Fruit fly (Drosophila melanogaster) whole organism, embryonic: ENCODE measurements around the gene wap.

Source experiments
- CG10147 ChIP-seq: fragments of 200-800 bp; sonication (Bioruptor generic); optimal IDR thresholded peaks from 2 replicates; lab custom pipeline; 2019; ENCODE audit warnings: missing biosample characterization, mild to moderate bottlenecking, missing genetic modification characterization, moderate library complexity
- CG10321 ChIP-seq: fragments of 200-800 bp; sonication (Bioruptor generic); IDR thresholded peaks from 2 replicates; pipeline ENCODE4 v1.3.6; 2022; ENCODE audit warnings: missing biosample characterization, missing genetic modification characterization
- CG12155 ChIP-seq: fragments of 200-800 bp; sonication (Bioruptor generic); optimal IDR thresholded peaks from 3 replicates; lab custom pipeline; 2016; ENCODE audit warnings: missing biosample characterization, missing genetic modification characterization
- CG12659 ChIP-seq: fragments of 200-800 bp; sonication (Bioruptor generic); optimal IDR thresholded peaks from 3 replicates; lab custom pipeline; 2017; ENCODE audit warnings: mild to moderate bottlenecking, missing biosample characterization, missing genetic modification reagents, missing genetic modification characterization
- CG12769 ChIP-seq: fragments of 200-800 bp; sonication (Bioruptor generic); optimal IDR thresholded peaks from 2 replicates; lab custom pipeline; 2019; ENCODE audit warnings: missing biosample characterization, mild to moderate bottlenecking, missing genetic modification characterization, moderate library complexity
- CG13287 ChIP-seq: fragments of 200-800 bp; sonication (Bioruptor generic); IDR thresholded peaks from 2 replicates; pipeline ENCODE4 v1.3.6; 2022; ENCODE audit warnings: missing biosample characterization, missing genetic modification characterization; ENCODE audit not compliant: partially characterized antibody
- CG13624 ChIP-seq: fragments of 200-800 bp; sonication (Bioruptor generic); optimal IDR thresholded peaks from 2 replicates; lab custom pipeline; 2016; ENCODE audit warnings: missing biosample characterization, missing genetic modification characterization
- CG15601 ChIP-seq: fragments of 200-800 bp; sonication (Bioruptor generic); optimal IDR thresholded peaks from 3 replicates; lab custom pipeline; 2019; ENCODE audit warnings: missing biosample characterization, mild to moderate bottlenecking, missing genetic modification characterization, moderate library complexity
- CG1603 ChIP-seq: fragments of 200-800 bp; sonication (Bioruptor generic); optimal IDR thresholded peaks from 2 replicates; lab custom pipeline; 2019; ENCODE audit warnings: missing biosample characterization, mild to moderate bottlenecking, missing genetic modification characterization, moderate library complexity
- CG17361 ChIP-seq: fragments of 200-800 bp; sonication (Bioruptor generic); IDR thresholded peaks from 3 replicates; pipeline ENCODE4 v1.3.6; 2022; ENCODE audit warnings: missing biosample characterization, missing genetic modification characterization
- CG1832 ChIP-seq: fragments of 200-800 bp; sonication (Bioruptor generic); optimal IDR thresholded peaks from 2 replicates; lab custom pipeline; 2017; ENCODE audit warnings: missing biosample characterization, mild to moderate bottlenecking, missing genetic modification characterization, inconsistent platforms
- CG2129 ChIP-seq: fragments of 200-800 bp; sonication (Bioruptor generic); IDR thresholded peaks from 2 replicates; pipeline ENCODE4 v1.3.6; 2022; ENCODE audit warnings: missing biosample characterization, missing genetic modification characterization; ENCODE audit not compliant: partially characterized antibody
- CG2199 ChIP-seq: fragments of 200-800 bp; sonication (Bioruptor generic); IDR thresholded peaks from 3 replicates; pipeline ENCODE4 v1.3.6; 2022; ENCODE audit warnings: missing biosample characterization, missing genetic modification characterization
- CG2202 ChIP-seq: fragments of 200-800 bp; sonication (Bioruptor generic); optimal IDR thresholded peaks from 2 replicates; lab custom pipeline; 2018; ENCODE audit warnings: missing biosample characterization, mild to moderate bottlenecking, missing genetic modification characterization
- CG31388 ChIP-seq: fragments of 200-800 bp; sonication (Bioruptor generic); optimal IDR thresholded peaks from 2 replicates; lab custom pipeline; 2016; ENCODE audit warnings: missing biosample characterization, missing genetic modification characterization
- CG34422 ChIP-seq: fragments of 200-800 bp; sonication (Bioruptor generic); IDR thresholded peaks from 3 replicates; pipeline ENCODE4 v1.3.6; 2022; ENCODE audit warnings: missing biosample characterization, missing genetic modification characterization
- CG3995 ChIP-seq: fragments of 200-800 bp; sonication (Bioruptor generic); optimal IDR thresholded peaks from 3 replicates; lab custom pipeline; 2016; ENCODE audit warnings: missing biosample characterization, missing genetic modification characterization
- CG4360 ChIP-seq: fragments of 200-800 bp; sonication (Bioruptor generic); IDR thresholded peaks from 2 replicates; pipeline ENCODE4 v1.3.6; 2022; ENCODE audit warnings: missing biosample characterization, missing genetic modification characterization
- CG4424 ChIP-seq: fragments of 200-800 bp; sonication (Bioruptor generic); optimal IDR thresholded peaks from 3 replicates; lab custom pipeline; 2016; ENCODE audit warnings: missing biosample characterization, missing genetic modification characterization
- CG8290 ChIP-seq, 3 experiments: fragments of 200-800 bp; sonication (Bioruptor generic); optimal IDR thresholded peaks; 2 replicates each; lab custom pipeline; 2016 to 2019; ENCODE audit warnings: missing biosample characterization in 3 of 3, missing genetic modification characterization in 3 of 3, mild to moderate bottlenecking in 2 of 3, moderate library complexity in 1 of 3
- CG8924 ChIP-seq: fragments of 200-800 bp; optimal IDR thresholded peaks from 3 replicates; lab custom pipeline; 2019; ENCODE audit warnings: missing biosample characterization, mild to moderate bottlenecking, missing genetic modification characterization, moderate library complexity
- Drgx ChIP-seq: fragments of 200-800 bp; sonication (Bioruptor generic); IDR thresholded peaks from 2 replicates; pipeline ENCODE4 v1.3.6; 2022; ENCODE audit warnings: missing biosample characterization, missing genetic modification characterization
- Eip74EF ChIP-seq, 2 experiments: fragments of 200-800 bp in 1 of 2; fragments of >200 bp in 1 of 2; sonication (Bioruptor generic) in 1 of 2; optimal IDR thresholded peaks; 2 replicates each; lab custom pipeline; 2017 to 2019; ENCODE audit warnings: missing biosample characterization in 2 of 2, missing genetic modification characterization in 2 of 2, mild to moderate bottlenecking in 1 of 2, moderate library complexity in 1 of 2
- Fer1 ChIP-seq: fragments of 200-800 bp; sonication (Bioruptor generic); optimal IDR thresholded peaks from 2 replicates; lab custom pipeline; 2017; ENCODE audit warnings: missing biosample characterization, mild to moderate bottlenecking, missing genetic modification characterization
- Hsf ChIP-seq: fragments of 200-800 bp; sonication (Bioruptor generic); optimal IDR thresholded peaks from 3 replicates; lab custom pipeline; 2016; ENCODE audit warnings: missing biosample characterization, missing genetic modification characterization
- MESR4 ChIP-seq: fragments of 200-800 bp; sonication (Bioruptor generic); optimal IDR thresholded peaks from 2 replicates; lab custom pipeline; 2018; ENCODE audit warnings: missing biosample characterization, mild to moderate bottlenecking, missing genetic modification characterization, moderate library complexity
- Med ChIP-seq: fragments of 200-800 bp; sonication (Bioruptor generic); peaks from one replicate; lab custom pipeline; 2016; ENCODE audit warnings: missing biosample characterization, missing genetic modification characterization, mild to moderate bottlenecking, inconsistent platforms, moderate library complexity
- Trl ChIP-seq, 3 experiments: fragments of >200 bp in 2 of 3; fragments of 200-800 bp in 1 of 3; sonication (Bioruptor generic) in 1 of 3; optimal IDR thresholded peaks; 2 replicates in 1 of 3; 3 replicates in 2 of 3; lab custom pipeline; 2016 to 2017; ENCODE audit warnings: missing biosample characterization in 1 of 3, missing genetic modification characterization in 1 of 3
- YL-1 ChIP-seq: fragments of 200-800 bp; sonication (Bioruptor generic); optimal IDR thresholded peaks from 3 replicates; lab custom pipeline; 2017; ENCODE audit warnings: missing biosample characterization, mild to moderate bottlenecking, missing genetic modification characterization
- abd-A ChIP-seq: fragments of 200-800 bp; sonication (Bioruptor generic); optimal IDR thresholded peaks from 3 replicates; lab custom pipeline; 2019; ENCODE audit warnings: missing biosample characterization, mild to moderate bottlenecking, missing genetic modification characterization, moderate library complexity
- ap ChIP-seq: fragments of 200-800 bp; sonication (Bioruptor generic); IDR thresholded peaks from 2 replicates; pipeline ENCODE4 v1.3.6; 2022; ENCODE audit warnings: missing biosample characterization, missing genetic modification characterization
- cato ChIP-seq: fragments of 200-800 bp; sonication (Bioruptor generic); optimal IDR thresholded peaks from 2 replicates; lab custom pipeline; 2016; ENCODE audit warnings: missing biosample characterization, missing genetic modification characterization, borderline replicate concordance
- cg ChIP-seq: fragments of 200-800 bp; sonication (Bioruptor generic); optimal IDR thresholded peaks from 3 replicates; lab custom pipeline; 2019; ENCODE audit warnings: missing biosample characterization, mild to moderate bottlenecking, missing genetic modification characterization, moderate library complexity
- dm ChIP-seq: fragments of 200-800 bp; sonication (Bioruptor generic); optimal IDR thresholded peaks from 3 replicates; lab custom pipeline; 2016; ENCODE audit warnings: missing biosample characterization, missing genetic modification characterization
- dmrt11E ChIP-seq: fragments of 200-800 bp; sonication (Bioruptor generic); optimal IDR thresholded peaks from 3 replicates; lab custom pipeline; 2018; ENCODE audit warnings: missing biosample characterization, mild to moderate bottlenecking, missing genetic modification characterization, moderate library complexity
- fd3F ChIP-seq: fragments of 200-800 bp; sonication (Bioruptor generic); optimal IDR thresholded peaks from 2 replicates; lab custom pipeline; 2018; ENCODE audit warnings: missing biosample characterization, mild to moderate bottlenecking, missing genetic modification characterization, moderate library complexity
- ind ChIP-seq: fragments of 200-800 bp; sonication (Bioruptor generic); optimal IDR thresholded peaks from 3 replicates; lab custom pipeline; 2016; ENCODE audit warnings: missing biosample characterization, missing genetic modification characterization
- pnt ChIP-seq: fragments of 200-800 bp; sonication (Bioruptor generic); optimal IDR thresholded peaks from 3 replicates; lab custom pipeline; 2016; ENCODE audit warnings: missing biosample characterization, missing genetic modification characterization
- scrt ChIP-seq: fragments of 200-800 bp; sonication (Bioruptor generic); optimal IDR thresholded peaks from 2 replicates; lab custom pipeline; 2018; ENCODE audit warnings: missing biosample characterization, mild to moderate bottlenecking, missing genetic modification characterization, moderate library complexity
- sens ChIP-seq: fragments of 200-800 bp; sonication (Bioruptor generic); peaks from one replicate; lab custom pipeline; 2016; ENCODE audit warnings: missing biosample characterization, missing genetic modification characterization
- seq ChIP-seq: fragments of 200-800 bp; sonication (Bioruptor generic); IDR thresholded peaks from 2 replicates; pipeline ENCODE4 v1.3.6; 2022; ENCODE audit warnings: missing biosample characterization, missing genetic modification characterization
- sisA ChIP-seq: fragments of 200-800 bp; sonication (Bioruptor generic); IDR thresholded peaks from 2 replicates; pipeline ENCODE4 v1.3.6; 2022; ENCODE audit warnings: missing biosample characterization, missing genetic modification characterization
- sqz ChIP-seq: fragments of 200-800 bp; sonication (Bioruptor generic); optimal IDR thresholded peaks from 3 replicates; lab custom pipeline; 2018; ENCODE audit warnings: missing biosample characterization, mild to moderate bottlenecking, missing genetic modification characterization
- sr ChIP-seq: fragments of 200-800 bp; sonication (Bioruptor generic); IDR thresholded peaks from 3 replicates; pipeline ENCODE4 v1.3.6; 2022; ENCODE audit warnings: missing biosample characterization, missing genetic modification characterization
- sug ChIP-seq: fragments of 200-800 bp; optimal IDR thresholded peaks from 2 replicates; lab custom pipeline; 2019; ENCODE audit warnings: missing biosample characterization, mild to moderate bottlenecking, missing genetic modification characterization, moderate library complexity
- trh ChIP-seq: fragments of 200-800 bp; sonication (Bioruptor generic); optimal IDR thresholded peaks from 2 replicates; lab custom pipeline; 2016; ENCODE audit warnings: missing biosample characterization, missing genetic modification characterization
- wek ChIP-seq: fragments of 200-800 bp; sonication (Bioruptor generic); optimal IDR thresholded peaks from 3 replicates; lab custom pipeline; 2018; ENCODE audit warnings: missing biosample characterization, mild to moderate bottlenecking, missing genetic modification characterization, moderate library complexity

The wap gene

dm6 chrX:22481860-22482544 lies 26.8 kb upstream of the wap start, which contains the start of the genes Cp110 and CG12576 (continued):
- TF ChIP-seq CG1603 (tag; lab: Kevin White, UChicago) (peak; percentile 34), scrt (peak; percentile 60), Fer1 (no peak), wek (GFP tag; lab: Kevin White, UChicago) (no peak), CG2202 (no peak), trh (no peak)

dm6 chrX:22481131-22481530 lies 25.9 kb upstream of the wap start:
- peak; percentile 8 for TF ChIP-seq dm (GFP tag; lab: Kevin White, UChicago)
- TF ChIP-seq Hsf (GFP tag; lab: Kevin White, UChicago): no peak
- no peak for TF ChIP-seq CG15601 (tag; lab: Kevin White, UChicago)
- no peak for TF ChIP-seq dmrt11E
- TF ChIP-seq CG12155: no peak
- TF ChIP-seq Eip74EF (GFP tag; optimal IDR thresholded peaks at IDR 0.05; lab: Kevin White, UChicago): no peak
- no peak for TF ChIP-seq seq
- no peak for TF ChIP-seq CG4424 (GFP tag; lab: Kevin White, UChicago)
- TF ChIP-seq CG8924 (tag; lab: Kevin White, UChicago): peak; percentile 27
- TF ChIP-seq ind (GFP tag; lab: Kevin White, UChicago): no peak
- TF ChIP-seq CG10147 (GFP tag; lab: Kevin White, UChicago): peak; percentile 1
- no peak for TF ChIP-seq CG31388 (GFP tag; lab: Kevin White, UChicago)
- TF ChIP-seq fd3F (GFP tag; lab: Kevin White, UChicago): no peak
- 0 out of 3 replicates have a peak, but pooled peaks have one; percentile 14 for TF ChIP-seq sr (GFP tag; lab: Robert Waterston, UW)
- TF ChIP-seq CG8290 (GFP tag; optimal IDR thresholded peaks at IDR 0.05; lab: Kevin White, UChicago): no peak
- TF ChIP-seq CG8290 (tag; optimal IDR thresholded peaks at IDR 0.05; lab: Kevin White, UChicago): no peak
- TF ChIP-seq CG17361 (GFP tag; lab: Robert Waterston, UW): no peak
- TF ChIP-seq sqz: peak; percentile 34
- no peak for TF ChIP-seq abd-A (tag; lab: Kevin White, UChicago)
- peak; percentile 93 for TF ChIP-seq CG13624 (GFP tag; lab: Kevin White, UChicago)
- peak; percentile 67 for TF ChIP-seq CG1832
- peak; percentile 32; the same call in 1 of the 3 replicates for TF ChIP-seq CG34422 (GFP tag; lab: Robert Waterston, UW)
- peak; percentile 0 for TF ChIP-seq MESR4 (GFP tag; lab: Kevin White, UChicago)
- TF ChIP-seq CG12659: no peak
- TF ChIP-seq cato (GFP tag; lab: Kevin White, UChicago): no peak
- TF ChIP-seq sug (tag; lab: Kevin White, UChicago): peak; percentile 2
- peak; percentile 90 for TF ChIP-seq CG4360
- TF ChIP-seq CG12769 (tag; lab: Kevin White, UChicago): peak; percentile 12
- peak; percentile 55 for TF ChIP-seq sens (GFP tag; lab: Kevin White, UChicago)
- peak; percentile 15; the same call in 1 of the 2 replicates for TF ChIP-seq CG13287
- peak; percentile 64 for TF ChIP-seq CG10321 (GFP tag; lab: Robert Waterston, UW)
- TF ChIP-seq Drgx (GFP tag; lab: Robert Waterston, UW): peak; percentile 28; the same call in 1 of the 2 replicates
- TF ChIP-seq CG3995 (GFP tag; lab: Kevin White, UChicago): no peak
- TF ChIP-seq cg (GFP tag; lab: Kevin White, UChicago): peak; percentile 44
- TF ChIP-seq pnt: no peak
- no peak for TF ChIP-seq ap (GFP tag; lab: Robert Waterston, UW)
- TF ChIP-seq sisA (GFP tag; lab: Robert Waterston, UW): no peak
- TF ChIP-seq Trl (optimal IDR thresholded peaks at IDR 0.05; lab: Kevin White, UChicago): peak; percentile 40 to 49
- no peak for TF ChIP-seq Trl (GFP tag; optimal IDR thresholded peaks at IDR 0.05; lab: Kevin White, UChicago)
- peak; percentile 24 for TF ChIP-seq YL-1 (GFP tag; lab: Kevin White, UChicago)
- TF ChIP-seq CG2199 (GFP tag; lab: Robert Waterston, UW): 0 out of 3 replicates have a peak, but pooled peaks have one; percentile 9
- TF ChIP-seq CG2129 (GFP tag; lab: Robert Waterston, UW): no peak
- TF ChIP-seq Med (GFP tag; lab: Kevin White, UChicago): peak; percentile 31
